Fruit fly (Drosophila melanogaster) whole organism, wandering third instar larva: ENCODE results near the gene CG43098.

Source experiments
- Abd-B ChIP-seq: fragments of >200 bp; optimal IDR thresholded peaks from 2 replicates; lab custom pipeline; 2017; ENCODE audit warnings: missing biosample characterization, missing genetic modification characterization
- CG32264 ChIP-seq: fragments of 200-800 bp; sonication (Bioruptor generic); optimal IDR thresholded peaks from 2 replicates; lab custom pipeline; 2016; ENCODE audit warnings: missing biosample characterization, missing genetic modification characterization
- CG9705 ChIP-seq: fragments of 200-800 bp; sonication (Bioruptor generic); optimal IDR thresholded peaks from 2 replicates; lab custom pipeline; 2018; ENCODE audit warnings: missing biosample characterization, mild to moderate bottlenecking, missing genetic modification characterization
- Dfd ChIP-seq: fragments of >200 bp; optimal IDR thresholded peaks from 2 replicates; lab custom pipeline; 2017; ENCODE audit warnings: missing biosample characterization, missing genetic modification characterization
- Dif ChIP-seq: fragments of 200-275, 200-300 bp; sonication (Bioruptor generic); optimal IDR thresholded peaks from 2 replicates; lab custom pipeline; 2018; ENCODE audit warnings: missing biosample characterization, missing genetic modification characterization; ENCODE audit not compliant: partially characterized antibody
- HLH106 ChIP-seq: fragments of 200-800 bp; optimal IDR thresholded peaks from 3 replicates; lab custom pipeline; 2019; ENCODE audit warnings: missing biosample characterization, mild to moderate bottlenecking, missing genetic modification characterization, moderate library complexity
- Hnf4 ChIP-seq: fragments of 200-800 bp; sonication (Bioruptor generic); optimal IDR thresholded peaks from 2 replicates; lab custom pipeline; 2016; ENCODE audit warnings: missing biosample characterization, mild to moderate bottlenecking, missing genetic modification characterization
- Hr78 ChIP-seq: fragments of >200 bp; optimal IDR thresholded peaks from 2 replicates; lab custom pipeline; 2017; ENCODE audit warnings: missing biosample characterization, missing genetic modification characterization
- Hr83 ChIP-seq: fragments of 200-300 bp; sonication (Bioruptor generic); optimal IDR thresholded peaks from 2 replicates; lab custom pipeline; 2016; ENCODE audit warnings: missing biosample characterization, mild to moderate bottlenecking, missing genetic modification characterization, moderate library complexity; ENCODE audit not compliant: poor library complexity, severe bottlenecking
- Jra ChIP-seq: sonication (Bioruptor generic); optimal IDR thresholded peaks from 2 replicates; lab custom pipeline; 2016; ENCODE audit warnings: missing biosample characterization, missing genetic modification characterization
- Mio ChIP-seq: sonication (Bioruptor generic); optimal IDR thresholded peaks from 2 replicates; lab custom pipeline; 2016; ENCODE audit warnings: missing biosample characterization, missing genetic modification characterization
- OdsH ChIP-seq: fragments of 200-800 bp; sonication (Bioruptor generic); optimal IDR thresholded peaks from 2 replicates; lab custom pipeline; 2016; ENCODE audit warnings: missing biosample characterization, mild to moderate bottlenecking, missing genetic modification characterization
- Rel ChIP-seq, 2 experiments: fragments of 200-800 bp; sonication (Bioruptor generic) in 1 of 2; optimal IDR thresholded peaks; 2 replicates in 1 of 2; 3 replicates in 1 of 2; lab custom pipeline; 2016 to 2019; ENCODE audit warnings: mild to moderate bottlenecking in 2 of 2, missing biosample characterization in 2 of 2, missing genetic modification characterization in 2 of 2, moderate library complexity in 1 of 2
- Sp1 ChIP-seq: fragments of 200-800 bp; sonication (Bioruptor generic); optimal IDR thresholded peaks from 3 replicates; lab custom pipeline; 2019; ENCODE audit warnings: missing biosample characterization, mild to moderate bottlenecking, missing genetic modification characterization, moderate library complexity
- Vsx2 ChIP-seq: fragments of 200-300, 225-300 bp; sonication (Bioruptor generic); optimal IDR thresholded peaks from 2 replicates; lab custom pipeline; 2018; ENCODE audit warnings: missing biosample characterization, missing genetic modification characterization; ENCODE audit not compliant: partially characterized antibody
- br ChIP-seq: fragments of 200-800 bp; sonication (Bioruptor generic); optimal IDR thresholded peaks from 2 replicates; lab custom pipeline; 2016; ENCODE audit warnings: missing biosample characterization, missing genetic modification characterization
- brk ChIP-seq: fragments of 200-800 bp; sonication (Bioruptor generic); optimal IDR thresholded peaks from 2 replicates; lab custom pipeline; 2016; ENCODE audit warnings: missing biosample characterization, mild to moderate bottlenecking, missing genetic modification characterization
- dl ChIP-seq, 2 experiments: fragments of 175-275, 200-275 bp in 1 of 2; fragments of 200-275 bp in 1 of 2; sonication (Bioruptor generic); optimal IDR thresholded peaks; lab custom pipeline; 2018; ENCODE audit warnings: mild to moderate bottlenecking in 2 of 2, missing biosample characterization in 2 of 2, missing genetic modification characterization in 2 of 2, moderate library complexity in 2 of 2; ENCODE audit not compliant: partially characterized antibody in 2 of 2, insufficient read depth in 1 of 2
- dmrt93B ChIP-seq: fragments of 200-800 bp; sonication (Bioruptor generic); optimal IDR thresholded peaks from 2 replicates; lab custom pipeline; 2018; ENCODE audit warnings: missing biosample characterization, mild to moderate bottlenecking, missing genetic modification characterization
- dsf ChIP-seq: sonication (Bioruptor generic); optimal IDR thresholded peaks from 2 replicates; lab custom pipeline; 2016; ENCODE audit warnings: missing biosample characterization, missing genetic modification characterization, borderline replicate concordance
- ey ChIP-seq: fragments of 200-800 bp; sonication (Bioruptor generic); optimal IDR thresholded peaks from 2 replicates; lab custom pipeline; 2016; ENCODE audit warnings: missing biosample characterization, missing genetic modification characterization
- foxo ChIP-seq, 2 experiments: fragments of 200-800 bp; sonication (Bioruptor generic); optimal IDR thresholded peaks; 2 replicates in 1 of 2; 3 replicates in 1 of 2; lab custom pipeline; 2016 to 2017; ENCODE audit warnings: missing biosample characterization in 2 of 2, missing genetic modification characterization in 2 of 2
- fru ChIP-seq: fragments of 200-800 bp; sonication (Bioruptor generic); optimal IDR thresholded peaks from 3 replicates; lab custom pipeline; 2016; ENCODE audit warnings: missing biosample characterization, mild to moderate bottlenecking, missing genetic modification characterization
- h ChIP-seq: fragments of 200-800 bp; sonication (Bioruptor generic); optimal IDR thresholded peaks from 3 replicates; lab custom pipeline; 2016; ENCODE audit warnings: missing biosample characterization, mild to moderate bottlenecking, missing genetic modification characterization
- jim ChIP-seq: fragments of 175-275, 200-325 bp; sonication (Bioruptor generic); optimal IDR thresholded peaks from 2 replicates; lab custom pipeline; 2016; ENCODE audit warnings: missing biosample characterization, mild to moderate bottlenecking, missing genetic modification characterization
- psq ChIP-seq: fragments of 200-800 bp; sonication (Bioruptor generic); optimal IDR thresholded peaks from 3 replicates; lab custom pipeline; 2017; ENCODE audit warnings: missing biosample characterization, mild to moderate bottlenecking, missing genetic modification characterization, moderate library complexity
- rgr ChIP-seq: fragments of 200-800 bp; sonication (Bioruptor generic); optimal IDR thresholded peaks from 3 replicates; lab custom pipeline; 2016; ENCODE audit warnings: missing biosample characterization, mild to moderate bottlenecking, missing genetic modification characterization
- sage ChIP-seq: fragments of 200-800 bp; sonication (Bioruptor generic); optimal IDR thresholded peaks from 2 replicates; lab custom pipeline; 2016; ENCODE audit warnings: missing biosample characterization, mild to moderate bottlenecking, missing genetic modification characterization
- usp ChIP-seq: fragments of >200 bp; optimal IDR thresholded peaks from 2 replicates; lab custom pipeline; 2017; ENCODE audit warnings: missing biosample characterization, missing genetic modification characterization
- woc ChIP-seq: sonication (Bioruptor generic); optimal IDR thresholded peaks from 2 replicates; lab custom pipeline; 2016; ENCODE audit warnings: missing biosample characterization, mild to moderate bottlenecking, missing genetic modification characterization

Gene CG43098

dm6 chr3L:3617252-3617651 lies 41.6 kb upstream of the CG43098 start (continued):
- no peak for TF ChIP-seq dl (GFP tag; optimal IDR thresholded peaks at IDR 0.05; lab: Kevin White, UChicago; ENCODE audit: insufficient read depth in 1 of 2, partially characterized antibody in 2 of 2)
- peak; percentile 7 for TF ChIP-seq Mio

dm6 chr3L:3620932-3621331 lies 37.9 kb upstream of the CG43098 start, which contains the start of gene CG14974:
Gene CG14974 (minus strand): TSS chr3L:3621032.
- TF ChIP-seq dsf (GFP tag; lab: Kevin White, UChicago) (no peak), brk (GFP tag; lab: Kevin White, UChicago) (no peak), Abd-B (GFP tag; lab: Kevin White, UChicago) (no peak), Mio (no peak), CG9705 (GFP tag; lab: Kevin White, UChicago) (no peak), foxo (GFP tag; optimal IDR thresholded peaks at IDR 0.05; lab: Kevin White, UChicago) (no peak), OdsH (GFP tag; lab: Kevin White, UChicago) (no peak), Vsx2 (no peak), Hnf4 (GFP tag; lab: Kevin White, UChicago) (no peak), jim (GFP tag; lab: Kevin White, UChicago) (no peak), Sp1 (GFP tag; lab: Kevin White, UChicago) (no peak), Dfd (GFP tag; lab: Kevin White, UChicago) (no peak), Jra (no peak), Hr78 (GFP tag; lab: Kevin White, UChicago) (no peak), woc (GFP tag; lab: Kevin White, UChicago) (no peak), sage (GFP tag; lab: Kevin White, UChicago) (no peak), Hr83 (GFP tag; lab: Kevin White, UChicago) (no peak), rgr (no peak), ey (GFP tag; lab: Kevin White, UChicago) (no peak)

- TF ChIP-seq usp (GFP tag; lab: Kevin White, UChicago), result no peak
- TF ChIP-seq Rel (GFP tag; optimal IDR thresholded peaks at IDR 0.05; lab: Kevin White, UChicago), result no peak
- peak; percentile 45 for TF ChIP-seq Rel (tag; optimal IDR thresholded peaks at IDR 0.05; lab: Kevin White, UChicago)
These were observed 34.0 kb upstream of the CG43098 start for dm6 chr3L:3624876-3625275.

dm6 chr3L:3626069-3626468 lies 32.8 kb upstream of the CG43098 start, which contains the start of gene dar1:
Gene dar1 (plus strand): TSS chr3L:3626352.
- TF ChIP-seq CG32264 (GFP tag; lab: Kevin White, UChicago) (no peak), dmrt93B (GFP tag; lab: Kevin White, UChicago) (no peak), Hr83 (GFP tag; lab: Kevin White, UChicago) (peak; percentile 80), fru (GFP tag; lab: Kevin White, UChicago) (peak; percentile 21), foxo (GFP tag; optimal IDR thresholded peaks at IDR 0.05; lab: Kevin White, UChicago) (peak in 1 of 2 experiments; percentile 9), OdsH (GFP tag; lab: Kevin White, UChicago) (peak; percentile 15), br (peak; percentile 58), Rel (GFP tag; optimal IDR thresholded peaks at IDR 0.05; lab: Kevin White, UChicago) (no peak), Rel (tag; optimal IDR thresholded peaks at IDR 0.05; lab: Kevin White, UChicago) (peak; percentile 4), dl (GFP tag; optimal IDR thresholded peaks at IDR 0.05; lab: Kevin White, UChicago; ENCODE audit: insufficient read depth in 1 of 2, partially characterized antibody in 2 of 2) (peak; percentile 88 to 89), h (peak; percentile 43), Dif (peak; percentile 96), Vsx2 (peak; percentile 81), Sp1 (GFP tag; lab: Kevin White, UChicago) (no peak)

dm6 chr3L:3632500-3633183 lies 26.2 kb upstream of the CG43098 start:
- TF ChIP-seq fru (GFP tag; lab: Kevin White, UChicago), result no peak
- peak; percentile 9 for TF ChIP-seq dmrt93B (GFP tag; lab: Kevin White, UChicago)
- no peak for TF ChIP-seq br
- no peak for TF ChIP-seq Jra
- TF ChIP-seq psq (GFP tag; lab: Kevin White, UChicago), result peak; percentile 2
- TF ChIP-seq woc (GFP tag; lab: Kevin White, UChicago), result no peak
- TF ChIP-seq Hr83 (GFP tag; lab: Kevin White, UChicago), result no peak
- no peak for TF ChIP-seq dl (GFP tag; optimal IDR thresholded peaks at IDR 0.05; lab: Kevin White, UChicago; ENCODE audit: insufficient read depth in 1 of 2, partially characterized antibody in 2 of 2)
- TF ChIP-seq Rel (GFP tag; optimal IDR thresholded peaks at IDR 0.05; lab: Kevin White, UChicago), result no peak
- TF ChIP-seq Rel (tag; optimal IDR thresholded peaks at IDR 0.05; lab: Kevin White, UChicago), result no peak
- TF ChIP-seq sage (GFP tag; lab: Kevin White, UChicago), result no peak
- TF ChIP-seq jim (GFP tag; lab: Kevin White, UChicago), result no peak
- TF ChIP-seq Dfd (GFP tag; lab: Kevin White, UChicago), result peak; percentile 66
- TF ChIP-seq Dif, result peak; percentile 8
- no peak for TF ChIP-seq Vsx2
- peak; percentile 47 for TF ChIP-seq Sp1 (GFP tag; lab: Kevin White, UChicago)
- TF ChIP-seq HLH106 (tag; lab: Kevin White, UChicago), result no peak
- TF ChIP-seq foxo (GFP tag; optimal IDR thresholded peaks at IDR 0.05; lab: Kevin White, UChicago), result peak in 1 of 2 experiments; percentile 15
